Worm (Caenorhabditis elegans): ENCODE measurements around the gene srt-40.
A peak's percentile ranks its signal among the peaks of the same experiment; 100 is the strongest.

Gene srt-40

ce11 chrV:2204080-2204479 is 2.0 kb downstream of the srt-40 start, which contains the start of gene cyp-33C12:
cyp-33C12 (minus strand) TSS chrV:2204400.
- TF ChIP-seq ces-1 (GFP tag; optimal IDR thresholded peaks at IDR 0.05), result no peak
- TF ChIP-seq gei-8 (GFP tag; optimal IDR thresholded peaks at IDR 0.05), result no peak
- no peak for TF ChIP-seq T26A8.4 (GFP tag; IDR thresholded peaks at IDR 0.05)
- no peak for TF ChIP-seq snpc-1.2 (GFP tag; IDR thresholded peaks at IDR 0.05)
- TF ChIP-seq tag-97 (GFP tag; IDR thresholded peaks at IDR 0.05), result no peak
- no peak for TF ChIP-seq set-16 (GFP tag; IDR thresholded peaks at IDR 0.05)
- no peak for TF ChIP-seq ceh-44 (GFP tag; IDR thresholded peaks at IDR 0.05)
- no peak for TF ChIP-seq nhr-10 (tag; optimal IDR thresholded peaks at IDR 0.05)
- no peak for TF ChIP-seq daf-8 (GFP tag; IDR thresholded peaks at IDR 0.05)
- TF ChIP-seq lin-1 (GFP tag; IDR thresholded peaks at IDR 0.05), result no peak
- no peak for TF ChIP-seq madf-5 (GFP tag; IDR thresholded peaks at IDR 0.05)
- TF ChIP-seq zfp-2 (tag; optimal IDR thresholded peaks at IDR 0.05), result no peak
- TF ChIP-seq F37D6.2 (tag; optimal IDR thresholded peaks at IDR 0.05), result no peak
- no peak for TF ChIP-seq fkh-10 (GFP tag; optimal IDR thresholded peaks at IDR 0.05)
- no peak for TF ChIP-seq aly-2 (tag; optimal IDR thresholded peaks at IDR 0.05)
- no peak for TF ChIP-seq ceh-62 (tag; optimal IDR thresholded peaks at IDR 0.05)
- TF ChIP-seq R02D3.7 (tag; optimal IDR thresholded peaks at IDR 0.05), result no peak
- TF ChIP-seq daf-16 (GFP tag; optimal IDR thresholded peaks at IDR 0.05), result no peak
- no peak for TF ChIP-seq daf-16 (tag; optimal IDR thresholded peaks at IDR 0.05)
- no peak for TF ChIP-seq skn-1 (tag; optimal IDR thresholded peaks at IDR 0.05)
- TF ChIP-seq nhr-42 (GFP tag; IDR thresholded peaks at IDR 0.05), result no peak

DNA sequence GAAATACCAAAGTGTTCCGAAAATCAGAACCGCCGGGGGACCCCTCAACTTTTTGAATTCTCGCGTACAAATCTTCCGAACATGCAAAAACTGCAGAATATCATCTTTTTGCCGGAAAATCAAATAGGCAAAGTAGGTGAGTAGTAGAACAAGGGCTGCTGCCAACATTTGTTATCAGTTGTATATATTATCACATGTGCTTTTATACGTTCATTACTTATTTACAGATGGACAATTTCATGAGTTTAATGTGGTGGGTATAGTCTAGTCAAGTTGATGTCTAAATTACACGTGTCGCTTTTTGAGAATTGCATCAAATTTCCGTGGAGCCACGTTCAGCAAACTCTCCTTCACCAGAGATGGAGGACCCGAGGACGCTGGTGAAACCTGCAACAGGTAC is 4.8 kb downstream of the srt-40 start, which contains the start of gene cyp-32B1:
Gene cyp-32B1, minus strand, starts transcription at position 176 of the 400 bp plus-strand sequence.
- no peak for TF ChIP-seq unc-39 (tag; optimal IDR thresholded peaks at IDR 0.05)
- TF ChIP-seq nhr-237 (tag; optimal IDR thresholded peaks at IDR 0.05), result no peak
- TF ChIP-seq mep-1 (tag; optimal IDR thresholded peaks at IDR 0.05), result no peak
- no peak for TF ChIP-seq jun-1 (tag; optimal IDR thresholded peaks at IDR 0.05)
- TF ChIP-seq snpc-1.2 (GFP tag; IDR thresholded peaks at IDR 0.05), result no peak
- peak; percentile 52 for TF ChIP-seq dve-1 (tag; optimal IDR thresholded peaks at IDR 0.05; ENCODE audit: insufficient read depth)
- TF ChIP-seq daf-12 (tag; optimal IDR thresholded peaks at IDR 0.05), result no peak
- no peak for TF ChIP-seq fkh-10 (GFP tag; optimal IDR thresholded peaks at IDR 0.05)
- TF ChIP-seq nhr-10 (tag; optimal IDR thresholded peaks at IDR 0.05), result no peak
- no peak for TF ChIP-seq ZK337.2 (GFP tag; IDR thresholded peaks at IDR 0.05)
- 0 out of 2 replicates have a peak, but pooled peaks have one; percentile 35 for TF ChIP-seq php-3 (GFP tag; IDR thresholded peaks at IDR 0.05)
- peak; percentile 2 for TF ChIP-seq hlh-11 (tag; optimal IDR thresholded peaks at IDR 0.05)
- TF ChIP-seq skn-1 (tag; optimal IDR thresholded peaks at IDR 0.05), result no peak
- peak; percentile 37 for TF ChIP-seq nhr-28 (tag; optimal IDR thresholded peaks at IDR 0.05)
- TF ChIP-seq lin-1 (GFP tag; IDR thresholded peaks at IDR 0.05), result no peak
- TF ChIP-seq unc-62 (GFP tag; optimal IDR thresholded peaks at IDR 0.05 in 1 of 2), result no peak
- no peak for TF ChIP-seq unc-62 (tag; optimal IDR thresholded peaks at IDR 0.05)
- peak in 1 of 2 experiments; percentile 15 for TF ChIP-seq mdl-1 (tag; optimal IDR thresholded peaks at IDR 0.05)
- TF ChIP-seq D1046.2 (GFP tag; IDR thresholded peaks at IDR 0.05), result no peak
- TF ChIP-seq lin-38 (GFP tag; IDR thresholded peaks at IDR 0.05), result no peak
- TF ChIP-seq F37D6.2 (tag; optimal IDR thresholded peaks at IDR 0.05), result no peak
- peak; percentile 29 for TF ChIP-seq pqm-1 (tag; optimal IDR thresholded peaks at IDR 0.05)
- no peak for TF ChIP-seq daf-16 (GFP tag; optimal IDR thresholded peaks at IDR 0.05)
- TF ChIP-seq daf-16 (tag; optimal IDR thresholded peaks at IDR 0.05), result peak; percentile 67
- peak; percentile 50; the same call in 1 of the 2 replicates for TF ChIP-seq dmd-6 (GFP tag; IDR thresholded peaks at IDR 0.05)
- TF ChIP-seq lim-7 (GFP tag; IDR thresholded peaks at IDR 0.05), result no peak
- no peak for TF ChIP-seq ceh-28 (tag; optimal IDR thresholded peaks at IDR 0.05)
- no peak for TF ChIP-seq pha-4 (GFP tag; IDR thresholded peaks at IDR 0.05)
- no peak for TF ChIP-seq pha-4 (tag; optimal IDR thresholded peaks at IDR 0.05)
- no peak for TF ChIP-seq nhr-11 (tag; optimal IDR thresholded peaks at IDR 0.05)
